Fruit fly (Drosophila melanogaster) whole organism, pupa: ENCODE data around the gene CG45071.

Experiments used
- CG10348 ChIP-seq: fragments of 200-800 bp; sonication (Bioruptor generic); IDR thresholded peaks from 2 replicates; pipeline ENCODE4 v1.3.6; 2022; ENCODE audit warnings: missing biosample characterization, missing genetic modification characterization
- CG12605 ChIP-seq: fragments of 200-800 bp; sonication (Bioruptor generic); IDR thresholded peaks from 2 replicates; pipeline ENCODE4 v1.3.6; 2022; ENCODE audit warnings: missing biosample characterization, missing genetic modification characterization
- CG13204 ChIP-seq: fragments of 200-800 bp; sonication (Bioruptor generic); optimal IDR thresholded peaks from 2 replicates; lab custom pipeline; 2018; ENCODE audit warnings: missing biosample characterization, mild to moderate bottlenecking, missing genetic modification characterization, moderate library complexity
- CG14655 ChIP-seq: fragments of 200-800 bp; sonication (Bioruptor generic); optimal IDR thresholded peaks from 3 replicates; lab custom pipeline; 2017; ENCODE audit warnings: mild to moderate bottlenecking, missing biosample characterization, missing genetic modification reagents, missing genetic modification characterization
- CG15710 ChIP-seq: fragments of 200-800 bp; sonication (Bioruptor generic); optimal IDR thresholded peaks from 2 replicates; lab custom pipeline; 2018; ENCODE audit warnings: missing biosample characterization, mild to moderate bottlenecking, missing genetic modification characterization, moderate library complexity
- CG17806 ChIP-seq: fragments of 200-800 bp; sonication (Bioruptor generic); optimal IDR thresholded peaks from 2 replicates; lab custom pipeline; 2018; ENCODE audit warnings: missing biosample characterization, mild to moderate bottlenecking, missing genetic modification characterization, moderate library complexity
- CG32121 ChIP-seq: fragments of 200-800 bp; sonication (Bioruptor generic); IDR thresholded peaks from 2 replicates; pipeline ENCODE4 v1.3.6; 2022; ENCODE audit warnings: missing biosample characterization, missing genetic modification characterization
- CG34367 ChIP-seq: fragments of 200-800 bp; sonication (Bioruptor generic); optimal IDR thresholded peaks from 2 replicates; lab custom pipeline; 2018; ENCODE audit warnings: missing biosample characterization, mild to moderate bottlenecking, missing genetic modification characterization
- CG4496 ChIP-seq: fragments of 200-800 bp; sonication (Bioruptor generic); IDR thresholded peaks from 3 replicates; pipeline ENCODE4 v1.3.6; 2022; ENCODE audit warnings: missing biosample characterization, missing genetic modification characterization
- CG8159 ChIP-seq: fragments of 200-800 bp; sonication (Bioruptor generic); optimal IDR thresholded peaks from 3 replicates; lab custom pipeline; 2018; ENCODE audit warnings: missing biosample characterization, mild to moderate bottlenecking, missing genetic modification characterization, moderate library complexity
- CG8301 ChIP-seq: fragments of 200-800 bp; sonication (Bioruptor generic); optimal IDR thresholded peaks from 2 replicates; lab custom pipeline; 2018; ENCODE audit warnings: missing biosample characterization, mild to moderate bottlenecking, missing genetic modification characterization
- CG9948 ChIP-seq: fragments of 200-800 bp; sonication (Bioruptor generic); optimal IDR thresholded peaks from 2 replicates; lab custom pipeline; 2018; ENCODE audit warnings: missing biosample characterization, mild to moderate bottlenecking, missing genetic modification characterization, moderate library complexity
- D1 ChIP-seq: fragments of 200-800 bp; sonication (Bioruptor generic); optimal IDR thresholded peaks from 2 replicates; lab custom pipeline; 2018; ENCODE audit warnings: missing biosample characterization, mild to moderate bottlenecking, missing genetic modification characterization, moderate library complexity
- EcR ChIP-seq: fragments of 200-800 bp; sonication (Bioruptor generic); optimal IDR thresholded peaks from 3 replicates; lab custom pipeline; 2019; ENCODE audit warnings: missing biosample characterization, missing genetic modification characterization, mild to moderate bottlenecking, moderate library complexity, missing genetic modification reagents
- Ets98B ChIP-seq: fragments of 200-800 bp; sonication (Bioruptor generic); IDR thresholded peaks from 2 replicates; pipeline ENCODE4 v1.3.6; 2022; ENCODE audit warnings: missing biosample characterization, missing genetic modification characterization
- Pif1A ChIP-seq: fragments of 200-800 bp; sonication (Bioruptor generic); optimal IDR thresholded peaks from 3 replicates; lab custom pipeline; 2016; ENCODE audit warnings: missing biosample characterization, missing genetic modification characterization
- Pif1B ChIP-seq: fragments of 200-800 bp; sonication (Bioruptor generic); optimal IDR thresholded peaks from 3 replicates; lab custom pipeline; 2016; ENCODE audit warnings: missing biosample characterization, missing genetic modification characterization
- Snoo ChIP-seq: fragments of 200-800 bp; sonication (Bioruptor generic); optimal IDR thresholded peaks from 3 replicates; lab custom pipeline; 2017; ENCODE audit warnings: missing biosample characterization, mild to moderate bottlenecking, missing genetic modification characterization, inconsistent platforms
- fd96Ca ChIP-seq: fragments of 200-800 bp; sonication (Bioruptor generic); IDR thresholded peaks from 3 replicates; pipeline ENCODE4 v1.3.6; 2022; ENCODE audit warnings: missing biosample characterization, missing genetic modification characterization
- gl ChIP-seq: fragments of 200-800 bp; sonication (Bioruptor generic); optimal IDR thresholded peaks from 2 replicates; lab custom pipeline; 2018; ENCODE audit warnings: missing biosample characterization, mild to moderate bottlenecking, missing genetic modification characterization
- rn ChIP-seq: fragments of 200-800 bp; sonication (Bioruptor generic); IDR thresholded peaks from 2 replicates; pipeline ENCODE4 v1.3.6; 2022; ENCODE audit warnings: missing biosample characterization, missing genetic modification characterization

CG45071 gene

dm6 chr3L:15143638-15144600 lies 38.2 kb downstream of the CG45071 start, which contains the start of the genes CG32147 and Pex3:
Gene CG32147 (minus strand): TSS chr3L:15144059.
Gene Pex3 (plus strand): TSS chr3L:15144355.
- TF ChIP-seq Pif1B (no peak), rn (GFP tag; lab: Robert Waterston, UW) (no peak), CG34367 (tag; lab: Kevin White, UChicago) (no peak), CG17806 (tag; lab: Kevin White, UChicago) (no peak), CG32121 (no peak), D1 (tag; lab: Kevin White, UChicago) (no peak), CG15710 (tag; lab: Kevin White, UChicago) (no peak), CG12605 (GFP tag; lab: Robert Waterston, UW) (no peak; the same call in 1 of the 2 replicates), CG10348 (GFP tag; lab: Robert Waterston, UW) (no peak), gl (tag; lab: Kevin White, UChicago) (no peak), CG4496 (GFP tag; lab: Robert Waterston, UW) (no peak), CG9948 (tag; lab: Kevin White, UChicago) (no peak), CG8301 (tag; lab: Kevin White, UChicago) (no peak), Pif1A (GFP tag; lab: Kevin White, UChicago) (no peak), CG8159 (tag; lab: Kevin White, UChicago) (no peak), fd96Ca (no peak), EcR (GFP tag; lab: Kevin White, UChicago) (no peak), Ets98B (GFP tag; lab: Robert Waterston, UW) (no peak), CG13204 (GFP tag; lab: Kevin White, UChicago) (no peak)

DNA sequence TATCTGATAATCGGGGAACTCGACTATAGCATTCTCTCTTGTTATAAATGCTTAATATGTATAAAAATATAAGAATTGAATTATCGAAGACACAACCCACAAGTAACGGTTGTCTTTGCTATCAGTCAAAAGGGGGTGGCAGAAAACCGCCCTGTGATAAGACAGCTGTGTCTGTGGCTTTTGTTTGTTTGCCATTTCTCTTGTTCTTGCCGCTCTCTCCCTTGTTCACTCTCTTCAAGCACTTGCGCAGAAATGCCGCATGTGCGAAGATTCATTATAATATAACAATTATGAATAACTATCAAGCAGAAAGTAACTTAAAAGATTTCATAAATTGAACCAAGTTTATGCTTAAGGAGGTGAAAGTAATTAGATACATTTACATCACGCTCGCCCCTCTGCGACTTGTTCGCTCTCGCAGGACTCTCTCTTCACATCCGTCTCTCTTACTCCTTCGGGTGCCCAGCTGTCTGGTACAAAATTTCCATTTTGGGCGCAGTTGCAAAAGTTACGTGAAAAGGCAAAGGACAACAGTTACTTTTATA lies 41.0 kb downstream of the CG45071 start, which contains the start of gene FucTA:
TSS of gene FucTA (plus strand) at position 495 of the 545 bp plus-strand sequence.
- TF ChIP-seq CG15710 (tag; lab: Kevin White, UChicago) (no peak), CG14655 (GFP tag; lab: Kevin White, UChicago) (no peak), CG12605 (GFP tag; lab: Robert Waterston, UW) (no peak), D1 (tag; lab: Kevin White, UChicago) (no peak), CG9948 (tag; lab: Kevin White, UChicago) (no peak), EcR (GFP tag; lab: Kevin White, UChicago) (no peak), Pif1A (GFP tag; lab: Kevin White, UChicago) (no peak), Ets98B (GFP tag; lab: Robert Waterston, UW) (no peak), rn (GFP tag; lab: Robert Waterston, UW) (no peak)

DNA sequence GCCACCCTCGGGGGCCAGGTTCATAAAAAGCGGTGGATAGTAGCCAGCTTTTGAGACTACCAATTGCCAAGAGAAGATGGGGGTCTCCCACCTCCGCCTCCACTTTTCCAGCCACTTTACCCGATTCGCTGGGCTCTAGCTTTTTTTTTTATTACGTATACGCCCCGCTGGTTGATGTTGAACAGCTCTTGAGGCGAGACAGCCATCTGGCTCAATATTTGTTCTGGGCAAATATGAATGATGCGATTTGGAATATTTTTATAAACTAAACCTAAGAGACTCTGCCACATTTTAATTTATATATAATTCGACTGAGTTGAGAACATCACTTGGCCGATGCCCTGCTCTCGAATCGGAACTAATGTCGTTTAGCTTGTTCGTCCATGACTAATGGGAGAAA lies 44.3 kb downstream of the CG45071 start:
- TF ChIP-seq CG10348 (GFP tag; lab: Robert Waterston, UW) (no peak), CG32121 (no peak), Pif1B (no peak), CG34367 (tag; lab: Kevin White, UChicago) (no peak), rn (GFP tag; lab: Robert Waterston, UW) (no peak)

DNA sequence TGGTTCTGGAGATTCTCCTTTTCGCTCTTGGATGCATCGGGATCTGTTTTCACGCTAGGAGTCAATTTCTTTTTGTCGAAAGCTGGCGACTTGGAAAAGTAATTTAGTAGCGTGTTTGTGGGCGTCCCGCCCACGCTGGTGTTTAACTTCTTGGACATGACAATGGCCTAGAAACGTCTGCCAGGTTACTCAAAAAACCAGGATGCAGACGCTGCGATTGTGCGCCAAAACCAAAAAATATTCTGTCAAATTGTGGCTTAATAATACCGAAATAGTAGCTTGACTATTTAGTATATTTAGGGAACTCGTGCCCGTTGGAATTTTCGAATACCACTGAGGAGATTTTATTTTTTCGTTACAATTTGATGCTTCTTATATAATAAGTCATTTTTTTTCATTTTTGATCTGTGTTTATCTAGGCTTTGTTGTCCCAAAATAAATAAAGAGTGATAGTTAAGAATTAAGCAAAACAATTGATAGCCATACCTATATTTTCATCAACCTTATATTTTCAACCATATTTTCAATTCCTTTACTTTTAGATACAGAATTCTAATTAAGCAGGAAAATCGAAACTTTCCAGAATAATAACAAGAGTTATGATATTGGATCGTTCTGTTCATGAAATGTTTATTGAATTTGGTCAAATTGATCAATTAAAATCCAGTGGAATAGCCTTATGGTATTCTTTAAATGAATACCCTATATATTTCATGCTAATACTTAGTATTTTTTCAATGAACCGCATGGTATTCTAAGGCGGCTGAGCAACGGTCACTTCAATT lies 52.8 kb downstream of the CG45071 start, which contains the start of the genes Msh6 and Prp31:
TSS of gene Msh6 (minus strand) at position 233 of the 785 bp plus-strand sequence.
TSS of gene Prp31 (plus strand) at position 771 of the 785 bp plus-strand sequence.
- TF ChIP-seq CG8301 (tag; lab: Kevin White, UChicago) (peak; percentile 62), CG17806 (tag; lab: Kevin White, UChicago) (peak; percentile 65), CG10348 (GFP tag; lab: Robert Waterston, UW) (0 out of 2 replicates have a peak, but pooled peaks have one; percentile 23), CG15710 (tag; lab: Kevin White, UChicago) (peak; percentile 75), CG14655 (GFP tag; lab: Kevin White, UChicago) (no peak), CG8159 (tag; lab: Kevin White, UChicago) (peak; percentile 76), Snoo (tag; lab: Kevin White, UChicago) (peak; percentile 44), CG13204 (GFP tag; lab: Kevin White, UChicago) (no peak), rn (GFP tag; lab: Robert Waterston, UW) (no peak), CG9948 (tag; lab: Kevin White, UChicago) (peak; percentile 75), Ets98B (GFP tag; lab: Robert Waterston, UW) (no peak; the same call in 1 of the 2 replicates), CG4496 (GFP tag; lab: Robert Waterston, UW) (peak; percentile 53; the same call in 2 of the 3 replicates), CG34367 (tag; lab: Kevin White, UChicago) (peak; percentile 66)
